Fruit fly (Drosophila melanogaster) whole organism, embryonic: ENCODE data around the gene CG7675.

Experiments
- CG11247 ChIP-seq: fragments of 200-800 bp; sonication (Bioruptor generic); IDR thresholded peaks from 2 replicates; pipeline ENCODE4 v1.3.6; 2022; ENCODE audit warnings: missing biosample characterization, missing genetic modification characterization
- CG34376 ChIP-seq: fragments of 200-800 bp; sonication (Bioruptor generic); optimal IDR thresholded peaks from 2 replicates; lab custom pipeline; 2018; ENCODE audit warnings: missing biosample characterization, mild to moderate bottlenecking, missing genetic modification characterization
- CG6689 ChIP-seq: fragments of 200-800 bp; sonication (Bioruptor generic); IDR thresholded peaks from 2 replicates; pipeline ENCODE4 v1.3.6; 2022; ENCODE audit warnings: missing biosample characterization, missing genetic modification characterization
- CG8924 ChIP-seq: fragments of 200-800 bp; optimal IDR thresholded peaks from 3 replicates; lab custom pipeline; 2019; ENCODE audit warnings: missing biosample characterization, mild to moderate bottlenecking, missing genetic modification characterization, moderate library complexity
- Max ChIP-seq: fragments of 200-800 bp; sonication (Bioruptor generic); optimal IDR thresholded peaks from 2 replicates; lab custom pipeline; 2016; ENCODE audit warnings: missing biosample characterization, mild to moderate bottlenecking, missing genetic modification characterization
- Rx ChIP-seq: fragments of 200-800 bp; sonication (Bioruptor generic); IDR thresholded peaks from 2 replicates; pipeline ENCODE4 v1.3.6; 2022; ENCODE audit warnings: missing biosample characterization, missing genetic modification characterization
- Tbp ChIP-seq: fragments of >200 bp; optimal IDR thresholded peaks from 2 replicates; lab custom pipeline; 2018; ENCODE audit warnings: missing biosample characterization, missing genetic modification characterization
- chif ChIP-seq, 2 experiments: fragments of 200-800 bp; sonication (Bioruptor generic); optimal IDR thresholded peaks; 3 replicates each; lab custom pipeline; 2016; ENCODE audit warnings: missing biosample characterization in 2 of 2, missing genetic modification characterization in 2 of 2

dm6 chr3R:18366644-18366985 is 14.4 kb downstream of the CG7675 start:
- no peak for TF ChIP-seq Rx (GFP tag; lab: Robert Waterston, UW)
- TF ChIP-seq chif (GFP tag; optimal IDR thresholded peaks at IDR 0.05; lab: Kevin White, UChicago): no peak
- no peak for TF ChIP-seq CG6689 (GFP tag; lab: Robert Waterston, UW)
- TF ChIP-seq CG34376 (GFP tag; lab: Kevin White, UChicago): no peak
- no peak for TF ChIP-seq CG11247 (GFP tag; lab: Robert Waterston, UW)
- TF ChIP-seq Tbp (GFP tag; lab: Kevin White, UChicago): no peak
- TF ChIP-seq CG8924 (tag; lab: Kevin White, UChicago): no peak
- no peak for TF ChIP-seq Max (GFP tag; lab: Kevin White, UChicago)
